Worm (Caenorhabditis elegans) whole organism, young adult: Measurements from ENCODE around the gene F45G2.8.
"Not testable (repeated sequence)": the region's sequence is repeated elsewhere in the genome, so short reads cannot be mapped to it uniquely, and the experiment has no call there.

Source experiments
- F23B12.7 ChIP-seq: sonication (generic microtip); optimal IDR thresholded peaks from 2 replicates; lab custom pipeline; 2017; ENCODE audit warnings: missing genetic modification characterization, mild to moderate bottlenecking, missing compliant biosample characterization, antibody characterized with exemption, moderate library complexity; ENCODE audit not compliant: insufficient read depth
- F57A8.1 ChIP-seq: fragments of 200-800 bp; sonication (Bioruptor generic); optimal IDR thresholded peaks from 2 replicates; lab custom pipeline; 2018; ENCODE audit warnings: mild to moderate bottlenecking, missing genetic modification characterization, moderate library complexity, missing compliant biosample characterization
- Y53G8AR.9 ChIP-seq: fragments of 200-800 bp; sonication (Bioruptor generic); conservative IDR thresholded peaks from 2 replicates; pipeline ENCODE4 v1.3.6; 2022; ENCODE audit warnings: missing genetic modification reagents, missing genetic modification characterization, missing compliant biosample characterization
- aptf-2 ChIP-seq: fragments of 200-800 bp; sonication (Bioruptor generic); conservative IDR thresholded peaks from 2 replicates; pipeline ENCODE4 v1.3.6; 2022; ENCODE audit warnings: missing genetic modification reagents, missing genetic modification characterization, missing compliant biosample characterization
- dpl-1 ChIP-seq: fragments of 150-350 bp; optimal IDR thresholded peaks from 2 replicates; lab custom pipeline; 2014; ENCODE audit warnings: missing biosample characterization, missing genetic modification reagents, missing genetic modification characterization
- egrh-3 ChIP-seq: fragments of 200-800 bp; sonication (Bioruptor generic); IDR thresholded peaks from 2 replicates; pipeline ENCODE4 v1.3.6; 2022; ENCODE audit warnings: missing genetic modification reagents, missing genetic modification characterization, missing compliant biosample characterization
- nfya-2 ChIP-seq: fragments of 200-800 bp; sonication (Bioruptor generic); IDR thresholded peaks from 2 replicates; pipeline ENCODE4 v1.3.6; 2022; ENCODE audit warnings: missing genetic modification reagents, missing genetic modification characterization, missing compliant biosample characterization
- tbx-9 ChIP-seq: sonication (generic microtip); optimal IDR thresholded peaks from 2 replicates; lab custom pipeline; 2016; ENCODE audit warnings: borderline replicate concordance, missing genetic modification characterization, inconsistent platforms, missing compliant biosample characterization
- unc-62 ChIP-seq: fragments of 150-350 bp; optimal IDR thresholded peaks from 2 replicates; lab custom pipeline; 2014; ENCODE audit warnings: missing biosample characterization, missing genetic modification reagents, missing genetic modification characterization
- ztf-22 ChIP-seq: fragments of 200-800 bp; sonication (Bioruptor generic); optimal IDR thresholded peaks from 2 replicates; lab custom pipeline; 2018; ENCODE audit warnings: mild to moderate bottlenecking, missing genetic modification characterization, moderate library complexity, missing compliant biosample characterization

DNA sequence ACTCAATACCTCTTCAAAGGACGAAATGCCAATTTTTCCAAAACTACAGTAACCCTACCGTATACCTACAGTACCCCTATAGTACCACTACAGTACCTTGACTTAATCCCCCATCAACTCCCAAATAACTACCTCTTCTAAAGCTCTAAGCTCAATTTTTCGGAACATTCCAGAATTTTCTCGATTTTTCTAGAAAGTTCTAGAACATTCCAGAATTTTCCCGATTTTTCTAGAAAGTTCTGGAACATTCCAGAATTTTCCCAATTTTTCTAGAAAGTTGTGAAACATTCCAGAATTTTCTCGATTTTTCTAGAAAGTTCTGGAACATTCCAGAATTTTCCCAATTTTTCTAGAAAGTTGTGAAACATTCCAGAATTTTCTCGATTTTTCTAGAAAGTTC is 11.4 kb upstream of the F45G2.8 start:
- TF ChIP-seq ztf-22 (GFP tag; lab: Kevin White, UChicago); Y53G8AR.9 (GFP tag; lab: Robert Waterston, UW); unc-62 (GFP tag; lab: Kevin White, UChicago); F23B12.7 (tag; lab: Kevin White, UChicago); nfya-2 (GFP tag; lab: Robert Waterston, UW); egrh-3 (GFP tag; lab: Robert Waterston, UW); tbx-9 (tag; lab: Kevin White, UChicago); F57A8.1 (GFP tag; lab: Kevin White, UChicago); dpl-1 (GFP tag; lab: Kevin White, UChicago); aptf-2 (GFP tag; lab: Robert Waterston, UW): not testable (repeated sequence)
